Worm (Caenorhabditis elegans): ENCODE measurements around the gene col-180.

DNA sequence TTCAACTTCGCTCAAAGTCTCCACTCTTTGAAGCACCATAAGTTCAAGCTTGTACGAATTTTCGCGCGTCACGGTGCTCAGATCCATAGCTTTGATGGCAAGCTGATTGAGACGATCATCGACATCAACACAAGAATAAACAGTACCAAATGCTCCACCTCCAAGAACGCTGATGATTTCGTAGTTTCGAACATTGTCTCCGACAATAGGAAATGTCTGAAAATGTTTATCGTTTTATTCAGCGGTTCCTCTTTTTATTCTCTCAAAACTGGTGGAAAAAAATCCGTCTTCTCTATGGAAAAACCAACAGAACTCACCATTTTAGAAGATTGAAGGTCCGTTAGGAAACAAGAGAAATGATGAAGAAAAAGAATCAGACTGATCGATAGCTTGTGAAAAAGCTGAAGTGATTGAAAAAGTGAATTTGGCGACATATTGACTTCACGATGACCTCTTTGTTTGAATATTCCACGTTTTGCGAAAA lies 24.2 kb downstream of the col-180 start, which contains the start of gene C44C10.7:
- TF ChIP-seq aly-2 (tag; optimal IDR thresholded peaks at IDR 0.05), result no peak
- TF ChIP-seq skn-1 (tag; optimal IDR thresholded peaks at IDR 0.05), result no peak
- TF ChIP-seq ceh-9 (tag; optimal IDR thresholded peaks at IDR 0.05), result no peak
- TF ChIP-seq fos-1 (tag; optimal IDR thresholded peaks at IDR 0.05), result no peak
- no peak for TF ChIP-seq pqm-1 (tag; optimal IDR thresholded peaks at IDR 0.05)
- TF ChIP-seq egl-27 (tag; optimal IDR thresholded peaks at IDR 0.05), result no peak
- TF ChIP-seq daf-12 (tag; optimal IDR thresholded peaks at IDR 0.05), result no peak
- no peak for TF ChIP-seq unc-39 (tag; optimal IDR thresholded peaks at IDR 0.05)
- no peak for TF ChIP-seq nhr-25 (tag; optimal IDR thresholded peaks at IDR 0.05)
- no peak for TF ChIP-seq ama-1 (optimal IDR thresholded peaks at IDR 0.05)
